Fruit fly (Drosophila melanogaster) whole organism, wandering third instar larva: ENCODE results near the gene Ran-like.

Experiments used
- Abd-B ChIP-seq: fragments of >200 bp; optimal IDR thresholded peaks from 2 replicates; lab custom pipeline; 2017; ENCODE audit warnings: missing biosample characterization, missing genetic modification characterization
- CG32264 ChIP-seq: fragments of 200-800 bp; sonication (Bioruptor generic); optimal IDR thresholded peaks from 2 replicates; lab custom pipeline; 2016; ENCODE audit warnings: missing biosample characterization, missing genetic modification characterization
- CG9705 ChIP-seq: fragments of 200-800 bp; sonication (Bioruptor generic); optimal IDR thresholded peaks from 2 replicates; lab custom pipeline; 2018; ENCODE audit warnings: missing biosample characterization, mild to moderate bottlenecking, missing genetic modification characterization
- CrebA ChIP-seq: fragments of 200-800 bp; sonication (Bioruptor generic); optimal IDR thresholded peaks from 2 replicates; lab custom pipeline; 2016; ENCODE audit warnings: missing biosample characterization, mild to moderate bottlenecking, missing genetic modification characterization, borderline replicate concordance
- Dif ChIP-seq: fragments of 200-275, 200-300 bp; sonication (Bioruptor generic); optimal IDR thresholded peaks from 2 replicates; lab custom pipeline; 2018; ENCODE audit warnings: missing biosample characterization, missing genetic modification characterization; ENCODE audit not compliant: partially characterized antibody
- GATAd ChIP-seq: sonication (Bioruptor generic); optimal IDR thresholded peaks from 2 replicates; lab custom pipeline; 2016; ENCODE audit warnings: missing biosample characterization, missing genetic modification characterization
- HLH106 ChIP-seq: fragments of 200-800 bp; optimal IDR thresholded peaks from 3 replicates; lab custom pipeline; 2019; ENCODE audit warnings: missing biosample characterization, mild to moderate bottlenecking, missing genetic modification characterization, moderate library complexity
- Hnf4 ChIP-seq: fragments of 200-800 bp; sonication (Bioruptor generic); optimal IDR thresholded peaks from 2 replicates; lab custom pipeline; 2016; ENCODE audit warnings: missing biosample characterization, mild to moderate bottlenecking, missing genetic modification characterization
- Hr78 ChIP-seq: fragments of >200 bp; optimal IDR thresholded peaks from 2 replicates; lab custom pipeline; 2017; ENCODE audit warnings: missing biosample characterization, missing genetic modification characterization
- Hr83 ChIP-seq: fragments of 200-300 bp; sonication (Bioruptor generic); optimal IDR thresholded peaks from 2 replicates; lab custom pipeline; 2016; ENCODE audit warnings: missing biosample characterization, mild to moderate bottlenecking, missing genetic modification characterization, moderate library complexity; ENCODE audit not compliant: poor library complexity, severe bottlenecking
- Jra ChIP-seq: sonication (Bioruptor generic); optimal IDR thresholded peaks from 2 replicates; lab custom pipeline; 2016; ENCODE audit warnings: missing biosample characterization, missing genetic modification characterization
- Mio ChIP-seq: sonication (Bioruptor generic); optimal IDR thresholded peaks from 2 replicates; lab custom pipeline; 2016; ENCODE audit warnings: missing biosample characterization, missing genetic modification characterization
- Myc ChIP-seq: fragments of >200 bp; optimal IDR thresholded peaks from 2 replicates; lab custom pipeline; 2017
- N ChIP-seq: fragments of >200 bp; optimal IDR thresholded peaks from 2 replicates; lab custom pipeline; 2018; ENCODE audit warnings: missing biosample characterization, missing external identifiers, missing genetic modification characterization
- OdsH ChIP-seq: fragments of 200-800 bp; sonication (Bioruptor generic); optimal IDR thresholded peaks from 2 replicates; lab custom pipeline; 2016; ENCODE audit warnings: missing biosample characterization, mild to moderate bottlenecking, missing genetic modification characterization
- Rel ChIP-seq, 2 experiments: fragments of 200-800 bp; sonication (Bioruptor generic) in 1 of 2; optimal IDR thresholded peaks; 2 replicates in 1 of 2; 3 replicates in 1 of 2; lab custom pipeline; 2016 to 2019; ENCODE audit warnings: mild to moderate bottlenecking in 2 of 2, missing biosample characterization in 2 of 2, missing genetic modification characterization in 2 of 2, moderate library complexity in 1 of 2
- Sp1 ChIP-seq: fragments of 200-800 bp; sonication (Bioruptor generic); optimal IDR thresholded peaks from 3 replicates; lab custom pipeline; 2019; ENCODE audit warnings: missing biosample characterization, mild to moderate bottlenecking, missing genetic modification characterization, moderate library complexity
- Vsx2 ChIP-seq: fragments of 200-300, 225-300 bp; sonication (Bioruptor generic); optimal IDR thresholded peaks from 2 replicates; lab custom pipeline; 2018; ENCODE audit warnings: missing biosample characterization, missing genetic modification characterization; ENCODE audit not compliant: partially characterized antibody
- br ChIP-seq: fragments of 200-800 bp; sonication (Bioruptor generic); optimal IDR thresholded peaks from 2 replicates; lab custom pipeline; 2016; ENCODE audit warnings: missing biosample characterization, missing genetic modification characterization
- brk ChIP-seq: fragments of 200-800 bp; sonication (Bioruptor generic); optimal IDR thresholded peaks from 2 replicates; lab custom pipeline; 2016; ENCODE audit warnings: missing biosample characterization, mild to moderate bottlenecking, missing genetic modification characterization
- dl ChIP-seq, 2 experiments: fragments of 175-275, 200-275 bp in 1 of 2; fragments of 200-275 bp in 1 of 2; sonication (Bioruptor generic); optimal IDR thresholded peaks; lab custom pipeline; 2018; ENCODE audit warnings: mild to moderate bottlenecking in 2 of 2, missing biosample characterization in 2 of 2, missing genetic modification characterization in 2 of 2, moderate library complexity in 2 of 2; ENCODE audit not compliant: partially characterized antibody in 2 of 2, insufficient read depth in 1 of 2
- dmrt93B ChIP-seq: fragments of 200-800 bp; sonication (Bioruptor generic); optimal IDR thresholded peaks from 2 replicates; lab custom pipeline; 2018; ENCODE audit warnings: missing biosample characterization, mild to moderate bottlenecking, missing genetic modification characterization
- dsf ChIP-seq: sonication (Bioruptor generic); optimal IDR thresholded peaks from 2 replicates; lab custom pipeline; 2016; ENCODE audit warnings: missing biosample characterization, missing genetic modification characterization, borderline replicate concordance
- ey ChIP-seq: fragments of 200-800 bp; sonication (Bioruptor generic); optimal IDR thresholded peaks from 2 replicates; lab custom pipeline; 2016; ENCODE audit warnings: missing biosample characterization, missing genetic modification characterization
- foxo ChIP-seq, 2 experiments: fragments of 200-800 bp; sonication (Bioruptor generic); optimal IDR thresholded peaks; 2 replicates in 1 of 2; 3 replicates in 1 of 2; lab custom pipeline; 2016 to 2017; ENCODE audit warnings: missing biosample characterization in 2 of 2, missing genetic modification characterization in 2 of 2
- fru ChIP-seq: fragments of 200-800 bp; sonication (Bioruptor generic); optimal IDR thresholded peaks from 3 replicates; lab custom pipeline; 2016; ENCODE audit warnings: missing biosample characterization, mild to moderate bottlenecking, missing genetic modification characterization
- jim ChIP-seq: fragments of 175-275, 200-325 bp; sonication (Bioruptor generic); optimal IDR thresholded peaks from 2 replicates; lab custom pipeline; 2016; ENCODE audit warnings: missing biosample characterization, mild to moderate bottlenecking, missing genetic modification characterization
- lola ChIP-seq: fragments of >200 bp; optimal IDR thresholded peaks from 2 replicates; lab custom pipeline; 2017; ENCODE audit warnings: missing biosample characterization, missing genetic modification characterization
- pan ChIP-seq: fragments of >200 bp; optimal IDR thresholded peaks from 2 replicates; lab custom pipeline; 2017
- psq ChIP-seq: fragments of 200-800 bp; sonication (Bioruptor generic); optimal IDR thresholded peaks from 3 replicates; lab custom pipeline; 2017; ENCODE audit warnings: missing biosample characterization, mild to moderate bottlenecking, missing genetic modification characterization, moderate library complexity
- sage ChIP-seq: fragments of 200-800 bp; sonication (Bioruptor generic); optimal IDR thresholded peaks from 2 replicates; lab custom pipeline; 2016; ENCODE audit warnings: missing biosample characterization, mild to moderate bottlenecking, missing genetic modification characterization
- sv ChIP-seq: fragments of 200-800 bp; sonication (Bioruptor generic); optimal IDR thresholded peaks from 3 replicates; lab custom pipeline; 2016; ENCODE audit warnings: missing biosample characterization, missing genetic modification characterization
- tai ChIP-seq: sonication (Bioruptor generic); optimal IDR thresholded peaks from 2 replicates; lab custom pipeline; 2016; ENCODE audit warnings: missing biosample characterization, missing genetic modification characterization
- usp ChIP-seq: fragments of >200 bp; optimal IDR thresholded peaks from 2 replicates; lab custom pipeline; 2017; ENCODE audit warnings: missing biosample characterization, missing genetic modification characterization
- woc ChIP-seq: sonication (Bioruptor generic); optimal IDR thresholded peaks from 2 replicates; lab custom pipeline; 2016; ENCODE audit warnings: missing biosample characterization, mild to moderate bottlenecking, missing genetic modification characterization

Gene Ran-like

dm6 chr3L:15529143-15529542, 43.9 kb upstream of the Ran-like start, which contains the start of gene obst-H:
Gene obst-H, minus strand, starts transcription at chr3L:15529243.
- TF ChIP-seq Hr83 (GFP tag; lab: Kevin White, UChicago) (no peak), Mio (GFP tag; lab: Kevin White, UChicago) (no peak), Rel (GFP tag; optimal IDR thresholded peaks at IDR 0.05; lab: Kevin White, UChicago) (no peak), Rel (tag; optimal IDR thresholded peaks at IDR 0.05; lab: Kevin White, UChicago) (no peak), pan (lab: Kevin White, UChicago) (no peak), jim (GFP tag; lab: Kevin White, UChicago) (no peak), tai (GFP tag; lab: Kevin White, UChicago) (no peak), fru (no peak), woc (no peak), CrebA (no peak), sage (GFP tag; lab: Kevin White, UChicago) (no peak), Hr78 (GFP tag; lab: Kevin White, UChicago) (no peak), Dif (GFP tag; lab: Kevin White, UChicago) (no peak), foxo (GFP tag; optimal IDR thresholded peaks at IDR 0.05; lab: Kevin White, UChicago) (no peak), brk (GFP tag; lab: Kevin White, UChicago) (no peak), Jra (no peak), HLH106 (tag; lab: Kevin White, UChicago) (no peak), GATAd (GFP tag; lab: Kevin White, UChicago) (no peak), ey (no peak), OdsH (no peak)

- TF ChIP-seq Hnf4 (GFP tag; lab: Kevin White, UChicago) = no peak
- no peak for TF ChIP-seq pan (lab: Kevin White, UChicago)
- TF ChIP-seq Hr83 (GFP tag; lab: Kevin White, UChicago) = no peak
- no peak for TF ChIP-seq jim (GFP tag; lab: Kevin White, UChicago)
- TF ChIP-seq tai (GFP tag; lab: Kevin White, UChicago) = no peak
- TF ChIP-seq fru = no peak
- no peak for TF ChIP-seq dsf (GFP tag; lab: Kevin White, UChicago)
- TF ChIP-seq CG9705 = no peak
- no peak for TF ChIP-seq N
- TF ChIP-seq usp (GFP tag; lab: Kevin White, UChicago) = no peak
- TF ChIP-seq GATAd (GFP tag; lab: Kevin White, UChicago) = no peak
- no peak for TF ChIP-seq CG32264
- no peak for TF ChIP-seq dmrt93B (GFP tag; lab: Kevin White, UChicago)
- TF ChIP-seq CrebA = no peak
- no peak for TF ChIP-seq Jra
- TF ChIP-seq foxo (GFP tag; optimal IDR thresholded peaks at IDR 0.05; lab: Kevin White, UChicago) = no peak
- TF ChIP-seq HLH106 (tag; lab: Kevin White, UChicago) = no peak
- TF ChIP-seq ey = no peak
- no peak for TF ChIP-seq Sp1 (GFP tag; lab: Kevin White, UChicago)
- TF ChIP-seq woc = no peak
These were observed 42.9 kb upstream of the Ran-like start, which contains the start of gene CG42728 for dm6 chr3L:15528096-15528495. Gene CG42728, minus strand, starts transcription at chr3L:15528196.

dm6 chr3L:15527416-15527815, 42.2 kb upstream of the Ran-like start, which contains the start of gene CG42729:
Gene CG42729, minus strand, starts transcription at chr3L:15527516.
- TF ChIP-seq ey (no peak), Myc (no peak), usp (GFP tag; lab: Kevin White, UChicago) (no peak), HLH106 (tag; lab: Kevin White, UChicago) (no peak), Vsx2 (GFP tag; lab: Kevin White, UChicago) (no peak), Abd-B (no peak), Hnf4 (GFP tag; lab: Kevin White, UChicago) (no peak), lola (GFP tag; lab: Kevin White, UChicago) (no peak), CG9705 (no peak), CrebA (no peak), psq (GFP tag; lab: Kevin White, UChicago) (no peak), foxo (GFP tag; optimal IDR thresholded peaks at IDR 0.05; lab: Kevin White, UChicago) (no peak), Jra (no peak), jim (GFP tag; lab: Kevin White, UChicago) (no peak), Sp1 (GFP tag; lab: Kevin White, UChicago) (no peak), pan (lab: Kevin White, UChicago) (no peak), sv (GFP tag; lab: Kevin White, UChicago) (no peak)

dm6 chr3L:15526712-15527111, 41.5 kb upstream of the Ran-like start, which contains the start of gene CG33985:
Gene CG33985, minus strand, starts transcription at chr3L:15526812.
- TF ChIP-seq br (GFP tag; lab: Kevin White, UChicago) (no peak), HLH106 (tag; lab: Kevin White, UChicago) (no peak), sage (GFP tag; lab: Kevin White, UChicago) (no peak), Rel (GFP tag; optimal IDR thresholded peaks at IDR 0.05; lab: Kevin White, UChicago) (no peak), Rel (tag; optimal IDR thresholded peaks at IDR 0.05; lab: Kevin White, UChicago) (no peak), jim (GFP tag; lab: Kevin White, UChicago) (no peak), Hr78 (GFP tag; lab: Kevin White, UChicago) (no peak), Abd-B (no peak), dmrt93B (GFP tag; lab: Kevin White, UChicago) (no peak), CG9705 (no peak), GATAd (GFP tag; lab: Kevin White, UChicago) (no peak), woc (no peak), lola (GFP tag; lab: Kevin White, UChicago) (no peak), Vsx2 (GFP tag; lab: Kevin White, UChicago) (no peak), fru (no peak), dl (GFP tag; optimal IDR thresholded peaks at IDR 0.05; lab: Kevin White, UChicago; ENCODE audit: insufficient read depth in 1 of 2, partially characterized antibody in 2 of 2) (no peak), foxo (GFP tag; optimal IDR thresholded peaks at IDR 0.05; lab: Kevin White, UChicago) (no peak), dsf (GFP tag; lab: Kevin White, UChicago) (no peak)
